Worm (Caenorhabditis elegans) whole organism, L2 larva: ENCODE data around the gene dhs-28.

ENCODE experiments used
- aly-2 ChIP-seq: fragments of 150-350 bp; optimal IDR thresholded peaks from 2 replicates; lab custom pipeline; 2014; ENCODE audit warnings: missing biosample characterization, missing genetic modification characterization
- elt-1 ChIP-seq: fragments of 150-350 bp; optimal IDR thresholded peaks from 2 replicates; lab custom pipeline; 2014; ENCODE audit warnings: missing biosample characterization, missing genetic modification characterization

DNA sequence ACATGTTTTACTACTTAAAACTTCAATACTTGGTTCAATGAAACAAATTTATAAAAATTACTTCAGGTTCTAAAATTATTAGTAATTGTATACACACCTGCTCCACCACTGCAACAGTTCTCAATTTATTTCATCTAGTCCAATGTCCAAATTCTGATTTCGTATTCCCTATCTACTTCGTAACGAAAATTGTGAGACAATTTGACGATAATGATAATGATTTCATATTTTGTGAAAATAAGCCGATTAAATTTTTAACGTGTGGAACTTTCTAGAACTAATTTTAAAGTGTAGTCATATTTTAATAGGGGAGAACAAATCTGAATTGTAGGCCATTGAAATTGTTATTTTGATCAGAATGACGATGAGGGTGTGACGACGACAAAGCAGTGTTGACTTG lies 27.8 kb upstream of the dhs-28 start:
- TF ChIP-seq elt-1 (tag; lab: Kevin White, UChicago) = no peak
- no peak for TF ChIP-seq aly-2 (tag; lab: Kevin White, UChicago)
